Worm (Caenorhabditis elegans) whole organism, L4 larva: Measurements from ENCODE around the gene C14A11.5.
A peak's percentile ranks its signal among the peaks of the same experiment; 100 is the strongest.
"Not testable (repeated sequence)": the region's sequence is repeated elsewhere in the genome, so short reads cannot be mapped to it uniquely, and the experiment has no call there.

Source experiments
- D1046.2 ChIP-seq: fragments of 200-800 bp; sonication (Bioruptor generic); IDR thresholded peaks from 2 replicates; pipeline ENCODE4 v1.3.6; 2022; ENCODE audit warnings: missing genetic modification characterization, missing compliant biosample characterization
- F26F4.8 ChIP-seq: fragments of 200-800 bp; sonication (Bioruptor generic); conservative IDR thresholded peaks from 2 replicates; pipeline ENCODE4 v1.3.6; 2022; ENCODE audit warnings: missing genetic modification characterization, missing compliant biosample characterization
- F44E2.7 ChIP-seq: fragments of 200-800 bp; sonication (Bioruptor generic); IDR thresholded peaks from 2 replicates; pipeline ENCODE4 v2.1.2; 2022; ENCODE audit warnings: missing genetic modification characterization, missing compliant biosample characterization
- T20F7.1 ChIP-seq: fragments of 200-800 bp; sonication (Bioruptor generic); optimal IDR thresholded peaks from 2 replicates; lab custom pipeline; 2018; ENCODE audit warnings: mild to moderate bottlenecking, missing genetic modification characterization, missing compliant biosample characterization
- T26A8.4 ChIP-seq: fragments of 200-800 bp; sonication (Bioruptor generic); IDR thresholded peaks from 2 replicates; pipeline ENCODE4 v1.3.6; 2022; ENCODE audit warnings: missing genetic modification characterization, missing compliant biosample characterization
- Y105C5A.15 ChIP-seq: fragments of 200-800 bp; sonication (Bioruptor generic); IDR thresholded peaks from 2 replicates; pipeline ENCODE4 v1.3.6; 2022; ENCODE audit warnings: missing genetic modification characterization, missing compliant biosample characterization
- Y48G9A.11 ChIP-seq: fragments of 200-800 bp; sonication (Bioruptor generic); IDR thresholded peaks from 2 replicates; pipeline ENCODE4 v1.3.6; 2022; ENCODE audit warnings: missing genetic modification reagents, missing genetic modification characterization, missing compliant biosample characterization
- ZK337.2 ChIP-seq: fragments of 200-800 bp; sonication (Bioruptor generic); IDR thresholded peaks from 2 replicates; pipeline ENCODE4 v1.3.6; 2022; ENCODE audit warnings: missing genetic modification reagents, missing genetic modification characterization, missing compliant biosample characterization
- aha-1 ChIP-seq: fragments of 150-350 bp; peaks from one replicate; lab custom pipeline; 2014; ENCODE audit warnings: missing biosample characterization, missing genetic modification characterization
- arid-1 ChIP-seq: fragments of 200-800 bp; sonication (Bioruptor generic); conservative IDR thresholded peaks from 2 replicates; pipeline ENCODE4 v1.3.6; 2022; ENCODE audit warnings: missing genetic modification reagents, missing genetic modification characterization, missing compliant biosample characterization
- attf-4 ChIP-seq: sonication (generic microtip); optimal IDR thresholded peaks from 3 replicates; lab custom pipeline; 2017; ENCODE audit warnings: missing biosample characterization, missing genetic modification characterization
- ceh-32 ChIP-seq: sonication (generic microtip); optimal IDR thresholded peaks from 2 replicates; lab custom pipeline; 2016; ENCODE audit warnings: mild to moderate bottlenecking, missing genetic modification characterization, missing compliant biosample characterization; ENCODE audit not compliant: poor library complexity
- ceh-44 ChIP-seq: fragments of 200-800 bp; sonication (Bioruptor generic); IDR thresholded peaks from 2 replicates; pipeline ENCODE4 v1.3.6; 2022; ENCODE audit warnings: missing genetic modification reagents, missing genetic modification characterization, missing compliant biosample characterization
- ceh-62 ChIP-seq: sonication (generic microtip); optimal IDR thresholded peaks from 2 replicates; lab custom pipeline; 2017; ENCODE audit warnings: missing biosample characterization, missing genetic modification characterization
- ctbp-1 ChIP-seq: fragments of 200-800 bp; sonication (Bioruptor generic); IDR thresholded peaks from 2 replicates; pipeline ENCODE4 v1.3.6; 2022; ENCODE audit warnings: missing genetic modification reagents, missing genetic modification characterization, missing compliant biosample characterization
- dmd-8 ChIP-seq: fragments of 200-800 bp; sonication (Bioruptor generic); IDR thresholded peaks from 2 replicates; pipeline ENCODE4 v1.3.6; 2022; ENCODE audit warnings: missing genetic modification characterization, missing compliant biosample characterization
- dve-1 ChIP-seq: sonication (generic microtip); optimal IDR thresholded peaks from 2 replicates; lab custom pipeline; 2017; ENCODE audit warnings: antibody characterized with exemption, mild to moderate bottlenecking, missing genetic modification characterization, missing compliant biosample characterization; ENCODE audit not compliant: insufficient read depth
- egl-43 ChIP-seq: fragments of 200-800 bp; sonication (Bioruptor generic); IDR thresholded peaks from 2 replicates; pipeline ENCODE4 v1.3.6; 2022; ENCODE audit warnings: missing genetic modification reagents, missing genetic modification characterization, missing compliant biosample characterization
- hlh-30 ChIP-seq: sonication (generic microtip); optimal IDR thresholded peaks from 2 replicates; lab custom pipeline; 2017; ENCODE audit warnings: antibody characterized with exemption, mild to moderate bottlenecking, missing genetic modification characterization, missing compliant biosample characterization; ENCODE audit not compliant: insufficient read depth
- hmg-1.1 ChIP-seq: fragments of 200-800 bp; sonication (Bioruptor generic); IDR thresholded peaks from 2 replicates; pipeline ENCODE4 v1.3.6; 2022; ENCODE audit warnings: missing genetic modification reagents, missing genetic modification characterization, missing compliant biosample characterization
- lim-7 ChIP-seq: fragments of 200-800 bp; sonication (Bioruptor generic); IDR thresholded peaks from 2 replicates; pipeline ENCODE4 v1.3.6; 2022; ENCODE audit warnings: missing genetic modification characterization, missing compliant biosample characterization
- lin-1 ChIP-seq: fragments of 200-800 bp; sonication (Bioruptor generic); IDR thresholded peaks from 2 replicates; pipeline ENCODE4 v1.3.6; 2022; ENCODE audit warnings: missing genetic modification reagents, missing genetic modification characterization, missing compliant biosample characterization
- lin-38 ChIP-seq: fragments of 200-800 bp; sonication (Bioruptor generic); IDR thresholded peaks from 2 replicates; pipeline ENCODE4 v1.3.6; 2022; ENCODE audit warnings: missing genetic modification reagents, missing genetic modification characterization, missing compliant biosample characterization
- madf-5 ChIP-seq, 2 experiments: fragments of 200-800 bp; sonication (Bioruptor generic); IDR thresholded peaks; 2 replicates each; pipeline ENCODE4 v1.3.6; 2022; ENCODE audit warnings: missing compliant biosample characterization in 2 of 2, missing genetic modification characterization in 2 of 2
- madf-9 ChIP-seq: fragments of 200-800 bp; sonication (Bioruptor generic); conservative IDR thresholded peaks from 2 replicates; pipeline ENCODE4 v1.3.6; 2022; ENCODE audit warnings: missing genetic modification reagents, missing genetic modification characterization, missing compliant biosample characterization
- mdl-1 ChIP-seq, 2 experiments: fragments of 150-350 bp in 1 of 2; sonication (generic microtip) in 1 of 2; optimal IDR thresholded peaks; 2 replicates each; lab custom pipeline; 2014 to 2017; ENCODE audit warnings: missing biosample characterization in 2 of 2, missing genetic modification characterization in 2 of 2
- mxl-2 ChIP-seq: fragments of 200-800 bp; sonication (Bioruptor generic); conservative IDR thresholded peaks from 2 replicates; pipeline ENCODE4 v1.3.6; 2022; ENCODE audit warnings: missing genetic modification reagents, missing genetic modification characterization, missing compliant biosample characterization
- nhr-11 ChIP-seq: fragments of 150-350 bp; optimal IDR thresholded peaks from 2 replicates; lab custom pipeline; 2014; ENCODE audit warnings: missing biosample characterization, missing genetic modification characterization
- nhr-41 ChIP-seq: fragments of 200-800 bp; sonication (Bioruptor generic); IDR thresholded peaks from 2 replicates; pipeline ENCODE4 v1.3.6; 2022; ENCODE audit warnings: missing genetic modification reagents, missing genetic modification characterization, missing compliant biosample characterization
- nhr-42 ChIP-seq: fragments of 200-800 bp; sonication (Bioruptor generic); IDR thresholded peaks from 2 replicates; pipeline ENCODE4 v1.3.6; 2022; ENCODE audit warnings: missing genetic modification characterization, missing compliant biosample characterization
- pha-4 ChIP-seq, 2 experiments: fragments of 150-350 bp in 1 of 2; fragments of 200-800 bp in 1 of 2; sonication (Bioruptor generic) in 1 of 2; IDR thresholded peaks in 1 of 2; optimal IDR thresholded peaks in 1 of 2; 2 replicates each; pipeline versions ENCODE4 v1.3.6 to Lab custom; 2014 to 2022; ENCODE audit warnings: missing genetic modification characterization in 2 of 2, missing genetic modification reagents in 2 of 2, missing biosample characterization in 1 of 2, missing compliant biosample characterization in 1 of 2
- php-3 ChIP-seq: fragments of 200-800 bp; sonication (Bioruptor generic); IDR thresholded peaks from 2 replicates; pipeline ENCODE4 v1.3.6; 2022; ENCODE audit warnings: missing genetic modification reagents, missing genetic modification characterization, missing compliant biosample characterization
- saeg-2 ChIP-seq: fragments of 200-800 bp; sonication (Bioruptor generic); IDR thresholded peaks from 2 replicates; pipeline ENCODE4 v1.3.6; 2022; ENCODE audit warnings: missing genetic modification reagents, missing genetic modification characterization, missing compliant biosample characterization
- snpc-1.2 ChIP-seq: fragments of 200-800 bp; sonication (Bioruptor generic); IDR thresholded peaks from 2 replicates; pipeline ENCODE4 v1.3.6; 2022; ENCODE audit warnings: missing genetic modification reagents, missing genetic modification characterization, missing compliant biosample characterization
- tra-1 ChIP-seq: fragments of 200-800 bp; sonication (Bioruptor generic); IDR thresholded peaks from 2 replicates; pipeline ENCODE4 v1.3.6; 2022; ENCODE audit warnings: missing genetic modification reagents, missing genetic modification characterization, missing compliant biosample characterization
- unc-62 ChIP-seq, 3 experiments: fragments of 150-350 bp in 1 of 3; sonication (generic microtip); optimal IDR thresholded peaks in 2 of 3; peaks in 1 of 3; 1 replicate in 1 of 3; 2 replicates in 2 of 3; lab custom pipeline; 2014 to 2017; ENCODE audit warnings: missing biosample characterization in 3 of 3, missing genetic modification characterization in 3 of 3, missing genetic modification reagents in 3 of 3, missing genotype in 1 of 3
- vab-7 ChIP-seq: fragments of 200-800 bp; sonication (Bioruptor generic); IDR thresholded peaks from 2 replicates; pipeline ENCODE4 v1.3.6; 2022; ENCODE audit warnings: missing genetic modification reagents, missing genetic modification characterization, missing compliant biosample characterization
- zfp-3 ChIP-seq: fragments of 200-800 bp; sonication (Bioruptor generic); conservative IDR thresholded peaks from 2 replicates; pipeline ENCODE4 v1.3.6; 2022; ENCODE audit warnings: missing genetic modification reagents, missing genetic modification characterization, missing compliant biosample characterization

Gene C14A11.5

DNA sequence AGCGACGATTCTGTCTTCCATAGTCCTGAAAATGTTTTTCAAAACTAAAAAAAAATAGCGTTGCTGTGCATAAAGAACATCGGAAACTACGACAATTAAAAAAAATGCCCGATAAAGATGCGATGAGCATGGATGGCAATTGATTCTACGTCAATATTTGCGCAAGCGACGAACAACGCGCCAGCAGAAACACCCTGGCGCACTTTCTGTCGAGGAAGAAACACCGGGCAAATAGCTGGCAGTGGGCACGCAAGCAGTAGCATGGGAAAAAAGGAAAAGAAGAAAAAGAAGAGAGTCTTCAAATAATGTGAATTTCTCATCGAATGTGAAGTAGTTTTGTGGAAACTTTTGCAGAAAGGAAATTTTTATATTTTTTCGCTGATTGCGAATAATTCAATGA, 2.3 kb upstream of the C14A11.5 start, which contains the start of gene C14A11.9 (continued):
- peak; percentile 49 for TF ChIP-seq T20F7.1 (GFP tag; lab: Kevin White, UChicago)
- TF ChIP-seq ceh-62 (tag; lab: Kevin White, UChicago): no peak
- peak; percentile 95 for TF ChIP-seq hmg-1.1

DNA sequence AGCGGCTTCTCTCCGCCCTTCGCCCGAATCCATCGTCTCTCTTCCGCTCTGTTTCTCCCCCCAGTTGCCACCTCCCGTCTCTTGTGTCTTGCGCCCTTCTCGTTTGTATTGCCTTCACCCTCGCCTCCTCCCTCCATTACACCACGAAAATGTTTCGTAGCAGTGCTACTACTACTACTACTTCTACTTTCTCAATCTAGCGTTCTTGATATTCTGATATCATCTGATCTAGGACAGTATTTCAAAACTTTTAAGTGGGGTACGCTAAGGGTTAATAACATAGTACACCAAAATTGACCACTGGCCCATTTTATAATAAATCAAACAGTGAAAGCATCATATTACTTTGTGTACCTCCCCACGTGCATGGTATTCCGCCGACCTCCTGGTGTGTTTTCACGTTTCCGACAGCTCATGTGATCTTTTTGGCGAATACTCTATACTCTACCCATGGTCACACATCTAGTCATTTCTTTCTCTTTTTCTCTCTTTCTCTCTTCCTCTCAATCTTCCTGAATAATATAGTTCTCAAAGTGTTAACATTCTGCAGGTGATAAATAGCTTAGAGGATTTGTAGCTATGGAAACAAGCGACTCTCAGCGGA, 4.7 kb downstream of the C14A11.5 start, which contains the start of gene C14A11.2:
Gene C14A11.2, plus strand, starts transcription at position 551 of the 604 bp plus-strand sequence.
- TF ChIP-seq unc-62 (GFP tag; optimal IDR thresholded peaks at IDR 0.05 in 1 of 2; lab: Kevin White, UChicago) (peak in 1 of 2 experiments; percentile 92), unc-62 (tag; optimal IDR thresholded peaks at IDR 0.05; lab: Kevin White, UChicago) (no peak), dve-1 (tag; lab: Kevin White, UChicago) (no peak), mdl-1 (tag; optimal IDR thresholded peaks at IDR 0.05; lab: Kevin White, UChicago) (peak in 1 of 2 experiments; percentile 7), tra-1 (GFP tag; lab: Robert Waterston, UW) (no peak), Y105C5A.15 (GFP tag; lab: Robert Waterston, UW) (no peak), php-3 (GFP tag; lab: Robert Waterston, UW) (no peak), lin-38 (GFP tag; lab: Robert Waterston, UW) (no peak), hlh-30 (tag; lab: Kevin White, UChicago) (peak; percentile 87), attf-4 (tag; lab: Kevin White, UChicago) (no peak), ceh-32 (tag; lab: Kevin White, UChicago) (no peak), aha-1 (tag; lab: Kevin White, UChicago) (peak; percentile 21), nhr-11 (tag; lab: Kevin White, UChicago) (peak; percentile 0), zfp-3 (GFP tag; lab: Robert Waterston, UW) (no peak), ctbp-1 (GFP tag; lab: Robert Waterston, UW) (0 out of 2 replicates have a peak, but pooled peaks have one; percentile 20), saeg-2 (GFP tag; lab: Robert Waterston, UW) (no peak)

DNA sequence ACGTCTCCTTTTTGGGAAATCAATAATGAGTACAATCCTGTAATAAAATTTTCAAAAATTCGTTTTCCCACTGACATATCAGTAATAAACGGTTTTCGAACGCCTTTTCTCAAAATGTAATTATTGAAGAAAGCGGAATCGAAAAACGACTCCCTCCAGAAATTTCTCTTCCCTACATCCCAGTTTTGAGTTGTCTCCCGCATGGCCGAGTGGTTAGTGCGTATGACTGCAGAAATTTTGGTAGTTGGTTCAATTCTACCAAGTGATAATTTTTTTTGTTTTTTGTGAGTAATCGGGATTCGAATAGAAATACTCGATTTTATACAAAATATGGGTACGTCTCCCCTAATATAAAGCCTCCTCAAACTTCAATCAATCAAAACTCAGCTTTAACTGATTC, 5.7 kb downstream of the C14A11.5 start:
- 0 out of 2 replicates have a peak, but pooled peaks have one; percentile 48 for TF ChIP-seq mxl-2
- 0 out of 4 replicates have a peak, but pooled peaks have one; percentile 17 to 68 for TF ChIP-seq madf-5 (GFP tag; IDR thresholded peaks at IDR 0.05; lab: Robert Waterston, UW)
- TF ChIP-seq ZK337.2 (GFP tag; lab: Robert Waterston, UW): peak; percentile 87
- TF ChIP-seq pha-4 (GFP tag; IDR thresholded peaks at IDR 0.05; lab: Robert Waterston, UW): peak; percentile 89; the same call in 1 of the 2 replicates
- not testable (repeated sequence) for TF ChIP-seq pha-4 (tag; optimal IDR thresholded peaks at IDR 0.05; lab: Kevin White, UChicago)
- 0 out of 2 replicates have a peak, but pooled peaks have one; percentile 57 for TF ChIP-seq nhr-42 (GFP tag; lab: Robert Waterston, UW)
- peak; percentile 67; the same call in 1 of the 2 replicates for TF ChIP-seq ceh-44
- TF ChIP-seq hmg-1.1: peak; percentile 60; the same call in 1 of the 2 replicates
- peak; percentile 67 for TF ChIP-seq madf-9 (GFP tag; lab: Robert Waterston, UW)
- TF ChIP-seq lin-1: peak; percentile 56; the same call in 1 of the 2 replicates
- peak; percentile 63; the same call in 1 of the 2 replicates for TF ChIP-seq dmd-8
- peak; percentile 52; the same call in 1 of the 2 replicates for TF ChIP-seq nhr-41 (GFP tag; lab: Robert Waterston, UW)
- peak; percentile 55 for TF ChIP-seq php-3 (GFP tag; lab: Robert Waterston, UW)
- TF ChIP-seq F26F4.8 (GFP tag; lab: Robert Waterston, UW): peak; percentile 76; the same call in 1 of the 2 replicates
- peak; percentile 42 for TF ChIP-seq T26A8.4 (GFP tag; lab: Robert Waterston, UW)
- peak; percentile 64; the same call in 1 of the 2 replicates for TF ChIP-seq ctbp-1 (GFP tag; lab: Robert Waterston, UW)
- 0 out of 2 replicates have a peak, but pooled peaks have one; percentile 33 for TF ChIP-seq zfp-3 (GFP tag; lab: Robert Waterston, UW)
- TF ChIP-seq tra-1 (GFP tag; lab: Robert Waterston, UW): peak; percentile 73; the same call in 1 of the 2 replicates
- TF ChIP-seq vab-7 (GFP tag; lab: Robert Waterston, UW): peak; percentile 87
- TF ChIP-seq F44E2.7 (GFP tag; lab: Robert Waterston, UW): peak; percentile 91; the same call in 1 of the 2 replicates
- peak; percentile 88 for TF ChIP-seq lim-7 (GFP tag; lab: Robert Waterston, UW)
- TF ChIP-seq egl-43 (GFP tag; lab: Robert Waterston, UW): peak; percentile 86
- 0 out of 2 replicates have a peak, but pooled peaks have one; percentile 74 for TF ChIP-seq Y105C5A.15 (GFP tag; lab: Robert Waterston, UW)
- TF ChIP-seq lin-38 (GFP tag; lab: Robert Waterston, UW): peak; percentile 70
- TF ChIP-seq Y48G9A.11: 0 out of 2 replicates have a peak, but pooled peaks have one; percentile 39
- peak; percentile 82 for TF ChIP-seq D1046.2 (GFP tag; lab: Robert Waterston, UW)
- peak; percentile 79 for TF ChIP-seq arid-1 (GFP tag; lab: Robert Waterston, UW)
- TF ChIP-seq snpc-1.2 (GFP tag; lab: Robert Waterston, UW): peak; percentile 87
